Worm (Caenorhabditis elegans) whole organism, L4 larva: ENCODE measurements around the gene wht-3.

ENCODE experiments used
- F10B5.3 ChIP-seq: sonication (generic microtip); optimal IDR thresholded peaks from 2 replicates; lab custom pipeline; 2016; ENCODE audit warnings: mild to moderate bottlenecking, missing genetic modification characterization, missing compliant biosample characterization
- F37D6.2 ChIP-seq: sonication (generic microtip); optimal IDR thresholded peaks from 2 replicates; lab custom pipeline; 2016; ENCODE audit warnings: mild to moderate bottlenecking, missing genetic modification characterization, missing compliant biosample characterization
- F49E8.2 ChIP-seq: sonication (generic microtip); optimal IDR thresholded peaks from 2 replicates; lab custom pipeline; 2016; ENCODE audit warnings: missing compliant biosample characterization, mild to moderate bottlenecking, missing genetic modification characterization, borderline replicate concordance
- Y48G9A.11 ChIP-seq: fragments of 200-800 bp; sonication (Bioruptor generic); IDR thresholded peaks from 2 replicates; pipeline ENCODE4 v1.3.6; 2022; ENCODE audit warnings: missing genetic modification reagents, missing genetic modification characterization, missing compliant biosample characterization
- Y5F2A.4 ChIP-seq: fragments of 200-800 bp; sonication (Bioruptor generic); optimal IDR thresholded peaks from 2 replicates; lab custom pipeline; 2018; ENCODE audit warnings: mild to moderate bottlenecking, missing genetic modification characterization, missing compliant biosample characterization
- ZK546.5 ChIP-seq, 2 experiments: sonication (generic microtip); optimal IDR thresholded peaks; 2 replicates each; lab custom pipeline; 2017; ENCODE audit warnings: missing biosample characterization in 2 of 2, missing genetic modification characterization in 2 of 2
- aha-1 ChIP-seq: fragments of 150-350 bp; peaks from one replicate; lab custom pipeline; 2014; ENCODE audit warnings: missing biosample characterization, missing genetic modification characterization
- ama-1 ChIP-seq: fragments of 150-350 bp; optimal IDR thresholded peaks from 2 replicates; lab custom pipeline; 2014; ENCODE audit warnings: inconsistent platforms, mixed read lengths
- arid-1 ChIP-seq: fragments of 200-800 bp; sonication (Bioruptor generic); conservative IDR thresholded peaks from 2 replicates; pipeline ENCODE4 v1.3.6; 2022; ENCODE audit warnings: missing genetic modification reagents, missing genetic modification characterization, missing compliant biosample characterization
- ceh-28 ChIP-seq: fragments of 150-350 bp; optimal IDR thresholded peaks from 2 replicates; lab custom pipeline; 2014; ENCODE audit warnings: missing biosample characterization, missing genetic modification reagents, missing genetic modification characterization
- ceh-44 ChIP-seq: fragments of 200-800 bp; sonication (Bioruptor generic); IDR thresholded peaks from 2 replicates; pipeline ENCODE4 v1.3.6; 2022; ENCODE audit warnings: missing genetic modification reagents, missing genetic modification characterization, missing compliant biosample characterization
- ces-1 ChIP-seq: fragments of 150-350 bp; sonication (generic microtip); optimal IDR thresholded peaks from 4 replicates; lab custom pipeline; 2014; ENCODE audit warnings: missing biosample characterization, missing genetic modification reagents, missing genetic modification characterization
- daf-16 ChIP-seq, 3 experiments: sonication (generic microtip); optimal IDR thresholded peaks; 2 replicates each; lab custom pipeline; 2016 to 2017; ENCODE audit warnings: missing genetic modification characterization in 3 of 3, missing genetic modification reagents in 3 of 3, mild to moderate bottlenecking in 2 of 3, missing compliant biosample characterization in 2 of 3, missing biosample characterization in 1 of 3, moderate library complexity in 1 of 3
- daf-19 ChIP-seq: fragments of 200-800 bp; sonication (Bioruptor generic); conservative IDR thresholded peaks from 2 replicates; pipeline ENCODE4 v1.3.6; 2022; ENCODE audit warnings: missing genetic modification characterization, missing compliant biosample characterization
- dmd-8 ChIP-seq: fragments of 200-800 bp; sonication (Bioruptor generic); IDR thresholded peaks from 2 replicates; pipeline ENCODE4 v1.3.6; 2022; ENCODE audit warnings: missing genetic modification characterization, missing compliant biosample characterization
- dpl-1 ChIP-seq: fragments of 150-350 bp; optimal IDR thresholded peaks from 2 replicates; lab custom pipeline; 2014; ENCODE audit warnings: missing biosample characterization, missing genetic modification reagents, missing genetic modification characterization
- duxl-1 ChIP-seq: sonication (generic microtip); optimal IDR thresholded peaks from 2 replicates; lab custom pipeline; 2016; ENCODE audit warnings: mild to moderate bottlenecking, missing genetic modification characterization, moderate library complexity, missing compliant biosample characterization; ENCODE audit not compliant: poor library complexity
- dve-1 ChIP-seq: sonication (generic microtip); optimal IDR thresholded peaks from 2 replicates; lab custom pipeline; 2017; ENCODE audit warnings: antibody characterized with exemption, mild to moderate bottlenecking, missing genetic modification characterization, missing compliant biosample characterization; ENCODE audit not compliant: insufficient read depth
- fkh-10 ChIP-seq: fragments of 150-350 bp; optimal IDR thresholded peaks from 2 replicates; lab custom pipeline; 2014; ENCODE audit warnings: missing biosample characterization, missing genetic modification reagents, missing genetic modification characterization
- hif-1 ChIP-seq, 2 experiments: sonication (generic microtip); optimal IDR thresholded peaks; 2 replicates each; lab custom pipeline; 2016 to 2017; ENCODE audit warnings: missing compliant biosample characterization in 2 of 2, missing genetic modification characterization in 2 of 2, missing genetic modification reagents in 2 of 2, missing genotype in 2 of 2, mild to moderate bottlenecking in 1 of 2
- hlh-30 ChIP-seq: sonication (generic microtip); optimal IDR thresholded peaks from 2 replicates; lab custom pipeline; 2017; ENCODE audit warnings: antibody characterized with exemption, mild to moderate bottlenecking, missing genetic modification characterization, missing compliant biosample characterization; ENCODE audit not compliant: insufficient read depth
- hmg-1.1 ChIP-seq: fragments of 200-800 bp; sonication (Bioruptor generic); IDR thresholded peaks from 2 replicates; pipeline ENCODE4 v1.3.6; 2022; ENCODE audit warnings: missing genetic modification reagents, missing genetic modification characterization, missing compliant biosample characterization
- lim-7 ChIP-seq: fragments of 200-800 bp; sonication (Bioruptor generic); IDR thresholded peaks from 2 replicates; pipeline ENCODE4 v1.3.6; 2022; ENCODE audit warnings: missing genetic modification characterization, missing compliant biosample characterization
- lin-15B ChIP-seq: fragments of 150-350 bp; sonication (generic microtip); optimal IDR thresholded peaks from 3 replicates; lab custom pipeline; 2014; ENCODE audit warnings: missing biosample characterization, missing genetic modification characterization
- lin-38 ChIP-seq: fragments of 200-800 bp; sonication (Bioruptor generic); IDR thresholded peaks from 2 replicates; pipeline ENCODE4 v1.3.6; 2022; ENCODE audit warnings: missing genetic modification reagents, missing genetic modification characterization, missing compliant biosample characterization
- lsy-2 ChIP-seq, 2 experiments: fragments of 150-350 bp in 1 of 2; sonication (generic microtip) in 1 of 2; optimal IDR thresholded peaks; 2 replicates each; lab custom pipeline; 2014 to 2017; ENCODE audit warnings: missing biosample characterization in 2 of 2, missing genetic modification characterization in 2 of 2
- mdl-1 ChIP-seq, 2 experiments: fragments of 150-350 bp in 1 of 2; sonication (generic microtip) in 1 of 2; optimal IDR thresholded peaks; 2 replicates each; lab custom pipeline; 2014 to 2017; ENCODE audit warnings: missing biosample characterization in 2 of 2, missing genetic modification characterization in 2 of 2
- mep-1 ChIP-seq: fragments of 150-350 bp; sonication (generic microtip); optimal IDR thresholded peaks from 3 replicates; lab custom pipeline; 2014; ENCODE audit warnings: missing biosample characterization, missing genetic modification characterization
- mes-2 ChIP-seq: sonication (generic microtip); optimal IDR thresholded peaks from 2 replicates; lab custom pipeline; 2016; ENCODE audit warnings: missing genotype, mild to moderate bottlenecking, missing genetic modification characterization, missing compliant biosample characterization; ENCODE audit not compliant: poor library complexity, severe bottlenecking
- nhr-102 ChIP-seq: sonication (generic microtip); optimal IDR thresholded peaks from 2 replicates; lab custom pipeline; 2016; ENCODE audit warnings: mild to moderate bottlenecking, missing genetic modification characterization, moderate library complexity, missing compliant biosample characterization
- nhr-111 ChIP-seq: fragments of 200-800 bp; sonication (Bioruptor generic); optimal IDR thresholded peaks from 2 replicates; lab custom pipeline; 2018; ENCODE audit warnings: mild to moderate bottlenecking, missing genetic modification characterization, missing compliant biosample characterization
- nhr-41 ChIP-seq: fragments of 200-800 bp; sonication (Bioruptor generic); IDR thresholded peaks from 2 replicates; pipeline ENCODE4 v1.3.6; 2022; ENCODE audit warnings: missing genetic modification reagents, missing genetic modification characterization, missing compliant biosample characterization
- nhr-42 ChIP-seq: fragments of 200-800 bp; sonication (Bioruptor generic); IDR thresholded peaks from 2 replicates; pipeline ENCODE4 v1.3.6; 2022; ENCODE audit warnings: missing genetic modification characterization, missing compliant biosample characterization
- nhr-48 ChIP-seq: sonication (generic microtip); optimal IDR thresholded peaks from 2 replicates; lab custom pipeline; 2016; ENCODE audit warnings: mild to moderate bottlenecking, missing genetic modification characterization, missing compliant biosample characterization
- nhr-6 ChIP-seq: fragments of 150-350 bp; optimal IDR thresholded peaks from 2 replicates; lab custom pipeline; 2014; ENCODE audit warnings: missing biosample characterization, missing genetic modification characterization
- pha-4 ChIP-seq, 2 experiments: fragments of 150-350 bp in 1 of 2; fragments of 200-800 bp in 1 of 2; sonication (Bioruptor generic) in 1 of 2; IDR thresholded peaks in 1 of 2; optimal IDR thresholded peaks in 1 of 2; 2 replicates each; pipeline versions ENCODE4 v1.3.6 to Lab custom; 2014 to 2022; ENCODE audit warnings: missing genetic modification characterization in 2 of 2, missing genetic modification reagents in 2 of 2, missing biosample characterization in 1 of 2, missing compliant biosample characterization in 1 of 2
- rbr-2 ChIP-seq: sonication (generic microtip); optimal IDR thresholded peaks from 2 replicates; lab custom pipeline; 2016; ENCODE audit warnings: missing genotype, missing genetic modification characterization, missing compliant biosample characterization
- snpc-1.2 ChIP-seq: fragments of 200-800 bp; sonication (Bioruptor generic); IDR thresholded peaks from 2 replicates; pipeline ENCODE4 v1.3.6; 2022; ENCODE audit warnings: missing genetic modification reagents, missing genetic modification characterization, missing compliant biosample characterization
- spr-1 ChIP-seq: sonication (generic microtip); optimal IDR thresholded peaks from 2 replicates; lab custom pipeline; 2016; ENCODE audit warnings: mild to moderate bottlenecking, missing genetic modification characterization, missing compliant biosample characterization
- spr-3 ChIP-seq: fragments of 200-800 bp; sonication (Bioruptor generic); optimal IDR thresholded peaks from 2 replicates; lab custom pipeline; 2018; ENCODE audit warnings: mild to moderate bottlenecking, missing genetic modification characterization, missing compliant biosample characterization
- unc-130 ChIP-seq: sonication (generic microtip); optimal IDR thresholded peaks from 2 replicates; lab custom pipeline; 2016; ENCODE audit warnings: missing genetic modification reagents, missing genetic modification characterization, missing compliant biosample characterization
- vab-7 ChIP-seq: fragments of 200-800 bp; sonication (Bioruptor generic); IDR thresholded peaks from 2 replicates; pipeline ENCODE4 v1.3.6; 2022; ENCODE audit warnings: missing genetic modification reagents, missing genetic modification characterization, missing compliant biosample characterization
- zag-1 ChIP-seq: fragments of 150-350 bp; optimal IDR thresholded peaks from 2 replicates; lab custom pipeline; 2014; ENCODE audit warnings: missing biosample characterization, missing genetic modification characterization
- zip-2 ChIP-seq: fragments of 150-350 bp; optimal IDR thresholded peaks from 2 replicates; lab custom pipeline; 2014; ENCODE audit warnings: missing biosample characterization, missing genetic modification characterization
- ztf-7 ChIP-seq: fragments of 150-350 bp; optimal IDR thresholded peaks from 2 replicates; lab custom pipeline; 2014; ENCODE audit warnings: missing biosample characterization, missing genetic modification characterization

Gene wht-3

DNA sequence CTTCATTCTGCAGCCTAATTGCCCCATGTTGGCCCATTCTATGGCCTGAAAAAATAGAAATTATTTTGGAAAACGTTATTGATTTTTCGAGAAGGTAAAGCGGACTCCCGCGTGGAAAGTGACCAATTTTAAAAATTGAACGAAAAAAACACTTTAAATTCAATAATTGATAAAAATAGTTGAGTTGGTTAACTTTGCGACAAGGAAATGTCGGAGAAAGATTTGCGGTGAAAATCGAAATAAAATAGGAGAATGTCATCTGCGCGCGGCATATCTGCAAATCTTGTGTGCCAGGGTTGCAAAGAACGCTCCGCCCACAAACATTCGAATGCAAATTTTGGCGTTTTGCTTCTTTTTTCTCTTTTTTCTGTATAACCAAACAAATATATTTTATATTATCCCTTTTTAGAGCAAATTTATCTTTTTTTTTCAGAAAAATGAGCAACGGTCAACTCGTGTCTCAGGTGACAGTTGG lies 19.5 kb upstream of the wht-3 start, which contains the start of the genes rnf-121 and C16C10.4:
rnf-121 (minus strand) TSS at position 51 of the 475 bp plus-strand sequence.
C16C10.4 (plus strand) TSS at position 434 of the 475 bp plus-strand sequence.
- TF ChIP-seq mep-1, result peak; percentile 66
- peak; percentile 82 for TF ChIP-seq unc-130 (GFP tag; lab: Kevin White, UChicago)
- peak; percentile 30 for TF ChIP-seq nhr-48 (tag; lab: Kevin White, UChicago)
- peak; percentile 50 for TF ChIP-seq ztf-7 (tag; lab: Kevin White, UChicago)
- no peak for TF ChIP-seq nhr-41 (GFP tag; lab: Robert Waterston, UW)
- peak; percentile 95 for TF ChIP-seq mes-2 (tag; lab: Kevin White, UChicago)
- no peak for TF ChIP-seq ceh-44 (GFP tag; lab: Robert Waterston, UW)
- TF ChIP-seq lim-7 (GFP tag; lab: Robert Waterston, UW), result peak; percentile 58; the same call in 1 of the 2 replicates
- no peak for TF ChIP-seq nhr-42
- TF ChIP-seq daf-16 (GFP tag; optimal IDR thresholded peaks at IDR 0.05; lab: Kevin White, UChicago), result peak in 1 of 2 experiments; percentile 70
- no peak for TF ChIP-seq daf-16 (tag; optimal IDR thresholded peaks at IDR 0.05; lab: Kevin White, UChicago)
- TF ChIP-seq daf-19, result 0 out of 2 replicates have a peak, but pooled peaks have one; percentile 54
- no peak for TF ChIP-seq lin-15B
- peak; percentile 40; the same call in 1 of the 2 replicates for TF ChIP-seq vab-7
- TF ChIP-seq fkh-10 (GFP tag; lab: Kevin White, UChicago), result no peak
- peak; percentile 37 for TF ChIP-seq F10B5.3 (tag; lab: Kevin White, UChicago)
- TF ChIP-seq duxl-1 (tag; lab: Kevin White, UChicago), result peak; percentile 82
- TF ChIP-seq dve-1 (tag; lab: Kevin White, UChicago), result peak; percentile 29
- TF ChIP-seq F37D6.2 (tag; lab: Kevin White, UChicago), result peak; percentile 11
- peak; percentile 63; the same call in 1 of the 2 replicates for TF ChIP-seq Y48G9A.11
- peak in 1 of 2 experiments; percentile 71 for TF ChIP-seq lsy-2 (tag; optimal IDR thresholded peaks at IDR 0.05; lab: Kevin White, UChicago)
- no peak for TF ChIP-seq ces-1 (GFP tag; lab: Kevin White, UChicago)
- TF ChIP-seq rbr-2 (tag; lab: Kevin White, UChicago), result peak; percentile 54
- TF ChIP-seq zag-1 (tag; lab: Kevin White, UChicago), result no peak
- TF ChIP-seq ceh-28 (tag; lab: Kevin White, UChicago), result peak; percentile 4
- peak in 1 of 2 experiments; percentile 36 for TF ChIP-seq hif-1 (tag; optimal IDR thresholded peaks at IDR 0.05; lab: Kevin White, UChicago)
- peak; percentile 50; the same call in 1 of the 2 replicates for TF ChIP-seq pha-4 (GFP tag; IDR thresholded peaks at IDR 0.05; lab: Robert Waterston, UW)
- TF ChIP-seq pha-4 (tag; optimal IDR thresholded peaks at IDR 0.05; lab: Kevin White, UChicago), result no peak
- TF ChIP-seq ama-1 (lab: Kevin White, UChicago), result peak; percentile 9
- TF ChIP-seq F49E8.2 (tag; lab: Kevin White, UChicago), result peak; percentile 29
- TF ChIP-seq ZK546.5 (tag; optimal IDR thresholded peaks at IDR 0.05; lab: Kevin White, UChicago), result no peak
- peak; percentile 67 for TF ChIP-seq nhr-6 (tag; lab: Kevin White, UChicago)
- TF ChIP-seq nhr-111, result no peak
- peak; percentile 46; the same call in 1 of the 2 replicates for TF ChIP-seq snpc-1.2 (GFP tag; lab: Robert Waterston, UW)
- TF ChIP-seq aha-1 (tag; lab: Kevin White, UChicago), result peak; percentile 45
- TF ChIP-seq dpl-1, result peak; percentile 71
- TF ChIP-seq spr-1 (tag; lab: Kevin White, UChicago), result peak; percentile 77
- peak; percentile 43 for TF ChIP-seq Y5F2A.4 (GFP tag; lab: Kevin White, UChicago)
- peak; percentile 74 for TF ChIP-seq lin-38 (GFP tag; lab: Robert Waterston, UW)
- peak; percentile 67 for TF ChIP-seq nhr-102 (tag; lab: Kevin White, UChicago)
- TF ChIP-seq mdl-1 (tag; optimal IDR thresholded peaks at IDR 0.05; lab: Kevin White, UChicago), result no peak
- TF ChIP-seq dmd-8 (GFP tag; lab: Robert Waterston, UW), result no peak
- TF ChIP-seq hmg-1.1, result peak; percentile 63
- TF ChIP-seq spr-3 (GFP tag; lab: Kevin White, UChicago), result no peak
- TF ChIP-seq zip-2 (tag; lab: Kevin White, UChicago), result peak; percentile 23
- peak; percentile 81 for TF ChIP-seq arid-1 (GFP tag; lab: Robert Waterston, UW)
- no peak for TF ChIP-seq hlh-30 (tag; lab: Kevin White, UChicago)
